Worm (Caenorhabditis elegans) whole organism, L2 larva: ENCODE data around the gene enee-1.

ENCODE experiments used
- F13H6.1 ChIP-seq: sonication (generic microtip); optimal IDR thresholded peaks from 2 replicates; lab custom pipeline; 2016; ENCODE audit warnings: missing genetic modification characterization, missing compliant biosample characterization
- R02D3.7 ChIP-seq: fragments of 150-350 bp; optimal IDR thresholded peaks from 2 replicates; lab custom pipeline; 2014; ENCODE audit warnings: missing biosample characterization, missing genetic modification characterization
- Y55F3AM.14 ChIP-seq: fragments of 200-800 bp; sonication (Bioruptor generic); optimal IDR thresholded peaks from 2 replicates; lab custom pipeline; 2018; ENCODE audit warnings: mild to moderate bottlenecking, missing genetic modification characterization, missing compliant biosample characterization
- ZK546.5 ChIP-seq: sonication (generic microtip); optimal IDR thresholded peaks from 2 replicates; lab custom pipeline; 2017; ENCODE audit warnings: missing biosample characterization, missing genetic modification characterization
- aly-2 ChIP-seq: fragments of 150-350 bp; optimal IDR thresholded peaks from 2 replicates; lab custom pipeline; 2014; ENCODE audit warnings: missing biosample characterization, missing genetic modification characterization
- ama-1 ChIP-seq: fragments of 150-350 bp; optimal IDR thresholded peaks from 2 replicates; lab custom pipeline; 2018; ENCODE audit warnings: inconsistent platforms
- ceh-82 ChIP-seq: fragments of 150-350 bp; optimal IDR thresholded peaks from 2 replicates; lab custom pipeline; 2014; ENCODE audit warnings: missing biosample characterization, missing genetic modification characterization
- crh-2 ChIP-seq: sonication (generic microtip); optimal IDR thresholded peaks from 2 replicates; lab custom pipeline; 2017; ENCODE audit warnings: missing biosample characterization, missing genetic modification characterization
- dmd-4 ChIP-seq: sonication (generic microtip); optimal IDR thresholded peaks from 2 replicates; lab custom pipeline; 2017; ENCODE audit warnings: missing biosample characterization, missing genetic modification characterization
- elt-3 ChIP-seq: sonication (generic microtip); optimal IDR thresholded peaks from 2 replicates; lab custom pipeline; 2017; ENCODE audit warnings: missing biosample characterization, missing genetic modification characterization
- fos-1 ChIP-seq: fragments of 150-350 bp; optimal IDR thresholded peaks from 2 replicates; lab custom pipeline; 2014; ENCODE audit warnings: missing biosample characterization, missing genetic modification characterization
- lin-11 ChIP-seq: fragments of 150-350 bp; sonication (generic microtip); optimal IDR thresholded peaks from 2 replicates; lab custom pipeline; 2014; ENCODE audit warnings: missing biosample characterization, missing genetic modification characterization, inconsistent platforms, mixed read lengths
- lin-13 ChIP-seq: fragments of 150-350 bp; optimal IDR thresholded peaks from 2 replicates; lab custom pipeline; 2014; ENCODE audit warnings: missing biosample characterization, missing genetic modification reagents, missing genetic modification characterization
- lin-39 ChIP-seq: fragments of 150-350 bp; optimal IDR thresholded peaks from 2 replicates; lab custom pipeline; 2014; ENCODE audit warnings: missing biosample characterization, missing genetic modification reagents, missing genetic modification characterization
- mab-5 ChIP-seq: fragments of 150-350 bp; optimal IDR thresholded peaks from 2 replicates; lab custom pipeline; 2014; ENCODE audit warnings: missing biosample characterization, missing genetic modification characterization
- mdl-1 ChIP-seq, 2 experiments: fragments of 150-350 bp in 1 of 2; sonication (generic microtip) in 1 of 2; optimal IDR thresholded peaks; 2 replicates each; lab custom pipeline; 2017; ENCODE audit warnings: missing biosample characterization in 2 of 2, missing genetic modification characterization in 2 of 2
- nhr-10 ChIP-seq: sonication (generic microtip); optimal IDR thresholded peaks from 2 replicates; lab custom pipeline; 2017; ENCODE audit warnings: missing biosample characterization, missing genetic modification characterization
- nhr-11 ChIP-seq: fragments of 150-350 bp; optimal IDR thresholded peaks from 2 replicates; lab custom pipeline; 2014; ENCODE audit warnings: missing biosample characterization, missing genetic modification characterization
- nhr-12 ChIP-seq: fragments of 150-350 bp; optimal IDR thresholded peaks from 2 replicates; lab custom pipeline; 2014; ENCODE audit warnings: missing biosample characterization, missing genetic modification characterization
- nhr-129 ChIP-seq: fragments of 150-350 bp; optimal IDR thresholded peaks from 2 replicates; lab custom pipeline; 2014; ENCODE audit warnings: missing biosample characterization, missing genetic modification characterization
- nhr-21 ChIP-seq: fragments of 150-350 bp; optimal IDR thresholded peaks from 2 replicates; lab custom pipeline; 2014; ENCODE audit warnings: missing biosample characterization, missing genetic modification characterization
- nhr-25 ChIP-seq: fragments of 150-350 bp; sonication (generic microtip); optimal IDR thresholded peaks from 3 replicates; lab custom pipeline; 2014; ENCODE audit warnings: missing biosample characterization, missing genetic modification characterization
- nhr-6 ChIP-seq: fragments of 150-350 bp; optimal IDR thresholded peaks from 2 replicates; lab custom pipeline; 2014; ENCODE audit warnings: missing biosample characterization, missing genetic modification characterization
- nhr-77 ChIP-seq: fragments of 150-350 bp; optimal IDR thresholded peaks from 2 replicates; lab custom pipeline; 2014; ENCODE audit warnings: missing biosample characterization, missing genetic modification characterization
- sem-4 ChIP-seq: fragments of 150-350 bp; optimal IDR thresholded peaks from 2 replicates; lab custom pipeline; 2014; ENCODE audit warnings: missing biosample characterization, missing genetic modification reagents, missing genetic modification characterization
- sma-3 ChIP-seq: sonication (generic microtip); optimal IDR thresholded peaks from 2 replicates; lab custom pipeline; 2016; ENCODE audit warnings: missing genetic modification reagents, missing genetic modification characterization, missing compliant biosample characterization
- sma-9 ChIP-seq, 2 experiments: fragments of 150-350 bp in 1 of 2; sonication (generic microtip) in 1 of 2; optimal IDR thresholded peaks; 2 replicates each; lab custom pipeline; 2014 to 2016; ENCODE audit warnings: missing genetic modification characterization in 2 of 2, mild to moderate bottlenecking in 1 of 2, missing biosample characterization in 1 of 2, missing compliant biosample characterization in 1 of 2, missing genetic modification reagents in 1 of 2, moderate library complexity in 1 of 2
- snpc-4 ChIP-seq: fragments of 150-350 bp; optimal IDR thresholded peaks from 2 replicates; lab custom pipeline; 2014; ENCODE audit warnings: missing biosample characterization, missing genetic modification characterization
- unc-39 ChIP-seq: fragments of 150-350 bp; optimal IDR thresholded peaks from 2 replicates; lab custom pipeline; 2014; ENCODE audit warnings: missing biosample characterization, missing genetic modification characterization
- unc-55 ChIP-seq: fragments of 150-350 bp; sonication (generic microtip); optimal IDR thresholded peaks from 3 replicates; lab custom pipeline; 2014; ENCODE audit warnings: missing biosample characterization, missing genetic modification reagents, missing genetic modification characterization
- unc-62 ChIP-seq: fragments of 150-350 bp; optimal IDR thresholded peaks from 2 replicates; lab custom pipeline; 2014; ENCODE audit warnings: missing biosample characterization, missing genetic modification reagents, missing genetic modification characterization
- zag-1 ChIP-seq: fragments of 150-350 bp; optimal IDR thresholded peaks from 2 replicates; lab custom pipeline; 2014; ENCODE audit warnings: missing biosample characterization, missing genetic modification characterization
- ztf-1 ChIP-seq: fragments of 200-800 bp; sonication (Bioruptor generic); conservative IDR thresholded peaks from 2 replicates; pipeline ENCODE4 v1.3.6; 2022; ENCODE audit warnings: missing genetic modification characterization, missing compliant biosample characterization
- ztf-11 ChIP-seq: sonication (generic microtip); optimal IDR thresholded peaks from 2 replicates; lab custom pipeline; 2017; ENCODE audit warnings: missing biosample characterization, missing genetic modification characterization
- ztf-4 ChIP-seq: fragments of 150-350 bp; optimal IDR thresholded peaks from 2 replicates; lab custom pipeline; 2014; ENCODE audit warnings: missing biosample characterization, missing genetic modification characterization

enee-1 gene

DNA sequence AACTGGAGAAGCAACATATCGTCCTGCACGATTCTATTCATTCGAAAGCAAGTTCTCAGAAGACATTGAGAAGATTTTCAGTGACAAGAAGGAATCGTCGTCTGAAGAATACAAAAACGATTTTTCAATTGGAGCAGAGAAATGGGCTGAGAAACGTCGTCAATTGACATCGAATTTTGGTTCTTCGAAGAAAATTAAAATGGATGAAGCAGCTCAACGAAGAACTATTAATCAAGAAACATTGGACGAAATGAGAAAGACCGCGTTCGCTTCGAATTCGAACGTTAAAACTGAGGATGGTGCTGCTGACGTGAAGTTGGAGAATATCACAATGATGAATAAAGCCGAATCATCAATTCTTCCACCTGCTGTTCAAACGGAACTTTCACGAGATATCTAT lies 21.6 kb downstream of the enee-1 start, which contains the start of gene rpt-4:
Gene rpt-4, minus strand, starts transcription at position 101 of the 400 bp plus-strand sequence.
- TF ChIP-seq snpc-4 (tag; lab: Kevin White, UChicago) (no peak), nhr-11 (tag; lab: Kevin White, UChicago) (no peak), sma-9 (GFP tag; optimal IDR thresholded peaks at IDR 0.05; lab: Kevin White, UChicago) (no peak), sma-9 (tag; optimal IDR thresholded peaks at IDR 0.05; lab: Kevin White, UChicago) (no peak), crh-2 (tag; lab: Kevin White, UChicago) (no peak), fos-1 (tag; lab: Kevin White, UChicago) (no peak), ztf-4 (tag; lab: Kevin White, UChicago) (no peak), lin-13 (GFP tag; lab: Kevin White, UChicago) (no peak), unc-55 (GFP tag; lab: Kevin White, UChicago) (no peak), F13H6.1 (tag; lab: Kevin White, UChicago) (no peak), nhr-10 (tag; lab: Kevin White, UChicago) (no peak), nhr-6 (tag; lab: Kevin White, UChicago) (no peak), unc-62 (GFP tag; lab: Kevin White, UChicago) (no peak), unc-39 (tag; lab: Kevin White, UChicago) (no peak), ceh-82 (no peak), elt-3 (tag; lab: Kevin White, UChicago) (no peak), nhr-12 (tag; lab: Kevin White, UChicago) (no peak), lin-11 (no peak), sem-4 (tag; lab: Kevin White, UChicago) (no peak), nhr-129 (tag; lab: Kevin White, UChicago) (no peak), zag-1 (tag; lab: Kevin White, UChicago) (no peak)

DNA sequence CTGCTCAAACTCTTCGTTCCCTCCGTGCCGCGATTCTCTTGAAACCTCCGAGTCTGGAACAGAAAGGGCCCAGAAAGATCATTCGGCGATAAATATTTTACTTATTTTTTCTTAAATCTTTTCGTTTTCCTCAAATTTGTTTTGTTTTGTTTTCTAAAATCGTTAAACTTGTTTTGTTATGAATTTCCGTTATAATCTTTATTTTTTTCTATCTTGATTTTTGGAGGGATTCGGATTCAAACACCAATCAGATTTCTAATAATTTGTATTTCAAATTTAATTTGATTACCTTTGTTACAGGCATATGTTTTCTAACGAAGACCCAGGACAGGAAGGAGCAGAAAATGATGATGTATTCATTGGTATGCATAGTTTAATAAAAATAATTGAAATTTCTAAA lies 22.8 kb downstream of the enee-1 start, which contains the start of gene C23H3.5:
Gene C23H3.5, plus strand, starts transcription at position 301 of the 400 bp plus-strand sequence.
- no peak for TF ChIP-seq snpc-4 (tag; lab: Kevin White, UChicago)
- no peak for TF ChIP-seq ZK546.5 (tag; lab: Kevin White, UChicago)
- TF ChIP-seq Y55F3AM.14 = no peak

DNA sequence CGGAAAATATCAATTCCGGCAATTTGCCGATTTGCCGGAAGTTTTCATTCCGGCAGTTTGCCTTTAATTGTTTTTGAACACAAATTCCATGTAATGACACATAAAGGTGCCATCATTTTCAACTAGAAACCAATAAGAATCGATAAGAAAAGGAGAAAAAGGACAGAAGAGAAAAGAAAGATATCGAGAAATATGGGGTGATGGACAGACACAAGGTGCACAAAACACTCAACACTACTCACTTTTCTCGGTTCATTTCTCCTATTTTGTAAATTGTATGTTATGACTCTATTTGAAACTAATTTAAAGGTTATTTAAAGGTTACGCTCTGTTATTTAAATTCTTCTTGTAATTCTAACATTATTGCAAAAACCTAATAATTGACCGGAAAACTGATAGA lies 26.4 kb downstream of the enee-1 start:
- TF ChIP-seq crh-2 (tag; lab: Kevin White, UChicago) = peak; percentile 11
- TF ChIP-seq mdl-1 (tag; optimal IDR thresholded peaks at IDR 0.05; lab: Kevin White, UChicago) = no peak
- peak; percentile 74 for TF ChIP-seq fos-1 (tag; lab: Kevin White, UChicago)
- TF ChIP-seq lin-13 (GFP tag; lab: Kevin White, UChicago) = peak; percentile 10
- no peak for TF ChIP-seq ama-1 (lab: Kevin White, UChicago)

DNA sequence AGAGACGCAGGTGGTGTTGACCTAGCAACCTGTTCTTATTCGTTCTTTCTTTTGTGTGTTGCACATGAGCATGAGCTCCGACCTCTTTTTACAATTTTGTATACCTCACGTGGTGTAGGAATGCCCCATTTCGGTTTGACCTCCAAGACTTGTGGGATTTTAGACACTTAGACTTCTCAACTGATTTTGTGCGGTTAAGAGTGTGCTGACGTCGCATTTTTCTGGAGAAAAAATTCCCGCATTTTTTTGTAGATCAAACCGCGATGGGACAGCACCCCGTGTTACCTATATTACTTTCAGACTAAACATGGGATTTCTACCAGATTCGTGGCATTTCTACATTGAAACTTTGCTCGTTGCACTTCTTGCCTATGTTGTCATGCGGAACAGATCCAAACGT lies 26.9 kb downstream of the enee-1 start, which contains the start of gene sptl-1:
Gene sptl-1, plus strand, starts transcription at position 301 of the 400 bp plus-strand sequence.
- TF ChIP-seq aly-2 (tag; lab: Kevin White, UChicago) (no peak), sem-4 (tag; lab: Kevin White, UChicago) (no peak), zag-1 (tag; lab: Kevin White, UChicago) (no peak), nhr-21 (tag; lab: Kevin White, UChicago) (no peak), lin-39 (tag; lab: Kevin White, UChicago) (no peak), ztf-1 (no peak), lin-11 (no peak), lin-13 (GFP tag; lab: Kevin White, UChicago) (no peak), sma-3 (GFP tag; lab: Kevin White, UChicago) (no peak), fos-1 (tag; lab: Kevin White, UChicago) (no peak), nhr-129 (tag; lab: Kevin White, UChicago) (no peak), elt-3 (tag; lab: Kevin White, UChicago) (no peak), nhr-6 (tag; lab: Kevin White, UChicago) (no peak), F13H6.1 (tag; lab: Kevin White, UChicago) (no peak), mab-5 (tag; lab: Kevin White, UChicago) (no peak)

DNA sequence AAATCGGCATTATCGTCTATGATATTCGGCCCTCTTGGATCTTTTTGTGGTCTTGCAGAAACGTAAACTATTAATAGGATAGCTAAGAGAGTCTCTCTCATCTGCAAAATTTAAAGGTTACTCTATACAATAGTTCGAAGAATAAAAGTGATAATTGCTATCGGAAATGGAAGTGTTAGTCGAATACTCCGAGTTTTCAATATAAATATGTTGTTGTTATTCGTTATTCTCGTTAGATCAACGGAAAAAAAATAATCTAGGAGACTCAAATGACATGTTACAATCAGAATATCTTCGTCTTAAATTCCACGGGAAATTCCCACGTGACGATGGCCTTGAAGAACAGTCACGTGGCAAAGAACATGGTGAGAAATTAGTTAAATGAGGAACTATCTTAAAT lies 30.7 kb downstream of the enee-1 start, which contains the start of gene tre-5:
Gene tre-5, minus strand, starts transcription at position 101 of the 400 bp plus-strand sequence.
- no peak for TF ChIP-seq nhr-25
- no peak for TF ChIP-seq ZK546.5 (tag; lab: Kevin White, UChicago)
- no peak for TF ChIP-seq nhr-12 (tag; lab: Kevin White, UChicago)
- TF ChIP-seq ztf-11 (tag; lab: Kevin White, UChicago) = no peak
- TF ChIP-seq unc-62 (GFP tag; lab: Kevin White, UChicago) = no peak
- no peak for TF ChIP-seq nhr-129 (tag; lab: Kevin White, UChicago)
- no peak for TF ChIP-seq dmd-4 (tag; lab: Kevin White, UChicago)
- TF ChIP-seq R02D3.7 (tag; lab: Kevin White, UChicago) = no peak
- no peak for TF ChIP-seq ama-1 (lab: Kevin White, UChicago)
- TF ChIP-seq nhr-77 = no peak
- TF ChIP-seq lin-39 (tag; lab: Kevin White, UChicago) = no peak
- no peak for TF ChIP-seq fos-1 (tag; lab: Kevin White, UChicago)
- no peak for TF ChIP-seq lin-11
- TF ChIP-seq sma-3 (GFP tag; lab: Kevin White, UChicago) = no peak
- no peak for TF ChIP-seq ztf-1
- no peak for TF ChIP-seq lin-13 (GFP tag; lab: Kevin White, UChicago)
- TF ChIP-seq mab-5 (tag; lab: Kevin White, UChicago) = no peak
- no peak for TF ChIP-seq ceh-82
- TF ChIP-seq, all 48 proteins: peak for 0
